Fruit fly (Drosophila melanogaster) whole organism: ENCODE measurements around the gene CG44044.

Experiments used
- CG8478 ChIP-seq: fragments of >200 bp; optimal IDR thresholded peaks from 2 replicates; lab custom pipeline; 2018; ENCODE audit warnings: inconsistent platforms
- EcR ChIP-seq, 2 experiments: fragments of >200 bp; optimal IDR thresholded peaks; 2 replicates each; lab custom pipeline; 2017; ENCODE audit warnings: missing biosample characterization in 2 of 2, missing genetic modification characterization in 2 of 2, missing genetic modification reagents in 2 of 2
- pan ChIP-seq: fragments of >200 bp; optimal IDR thresholded peaks from 2 replicates; lab custom pipeline; 2017
- psq ChIP-seq: fragments of >200 bp; optimal IDR thresholded peaks from 2 replicates; lab custom pipeline; 2017
- usp ChIP-seq: fragments of >200 bp; optimal IDR thresholded peaks from 2 replicates; lab custom pipeline; 2017; ENCODE audit warnings: missing biosample characterization, missing genetic modification characterization, mixed read lengths

dm6 chr3R:16338342-16338741 is 16.7 kb downstream of the CG44044 start:
- TF ChIP-seq pan (lab: Kevin White, UChicago) (no peak), CG8478 (lab: Kevin White, UChicago) (no peak), psq (no peak), usp (GFP tag; lab: Kevin White, UChicago) (no peak), EcR (GFP tag; optimal IDR thresholded peaks at IDR 0.05; lab: Kevin White, UChicago) (no peak)
